Fruit fly (Drosophila melanogaster) whole organism, embryonic: ENCODE data around the gene iav.

ENCODE experiments used
- Aef1 ChIP-seq: fragments of 200-800 bp; sonication (Bioruptor generic); IDR thresholded peaks from 3 replicates; pipeline ENCODE4 v1.3.6; 2022; ENCODE audit warnings: missing biosample characterization, missing genetic modification characterization
- Atf-2 ChIP-seq: fragments of 200-800 bp; sonication (Bioruptor generic); optimal IDR thresholded peaks from 2 replicates; lab custom pipeline; 2016; ENCODE audit warnings: missing biosample characterization, missing genetic modification characterization
- Atf6 ChIP-seq: fragments of 200-800 bp; sonication (Bioruptor generic); IDR thresholded peaks from 2 replicates; pipeline ENCODE4 v1.3.6; 2022; ENCODE audit warnings: missing biosample characterization, missing genetic modification characterization
- BEAF-32 ChIP-seq: fragments of 200-800 bp; sonication (Bioruptor generic); optimal IDR thresholded peaks from 3 replicates; lab custom pipeline; 2017; ENCODE audit warnings: missing biosample characterization, missing genetic modification characterization, mild to moderate bottlenecking, moderate library complexity, missing genetic modification reagents
- Blimp-1 ChIP-seq: fragments of 200-800 bp; sonication (Bioruptor generic); optimal IDR thresholded peaks from 3 replicates; lab custom pipeline; 2018; ENCODE audit warnings: missing biosample characterization, missing genetic modification characterization, mild to moderate bottlenecking, moderate library complexity, missing genetic modification reagents
- CG10267 ChIP-seq: fragments of 200-800 bp; sonication (Bioruptor generic); optimal IDR thresholded peaks from 2 replicates; lab custom pipeline; 2018; ENCODE audit warnings: missing biosample characterization, mild to moderate bottlenecking, missing genetic modification characterization, moderate library complexity
- CG11560 ChIP-seq: fragments of 200-800 bp; sonication (Bioruptor generic); IDR thresholded peaks from 3 replicates; pipeline ENCODE4 v1.3.6; 2022; ENCODE audit warnings: missing biosample characterization, missing genetic modification characterization
- CG11723 ChIP-seq: fragments of 200-800 bp; sonication (Bioruptor generic); optimal IDR thresholded peaks from 2 replicates; lab custom pipeline; 2017; ENCODE audit warnings: missing biosample characterization, mild to moderate bottlenecking, missing genetic modification characterization
- CG12744 ChIP-seq: fragments of 200-800 bp; sonication (Bioruptor generic); optimal IDR thresholded peaks from 2 replicates; lab custom pipeline; 2016; ENCODE audit warnings: missing biosample characterization, missing genetic modification characterization
- CG13287 ChIP-seq: fragments of 200-800 bp; sonication (Bioruptor generic); IDR thresholded peaks from 2 replicates; pipeline ENCODE4 v1.3.6; 2022; ENCODE audit warnings: missing biosample characterization, missing genetic modification characterization; ENCODE audit not compliant: partially characterized antibody
- CG17359 ChIP-seq: fragments of 200-800 bp; sonication (Bioruptor generic); optimal IDR thresholded peaks from 3 replicates; lab custom pipeline; 2018; ENCODE audit warnings: missing biosample characterization, mild to moderate bottlenecking, missing genetic modification characterization, moderate library complexity
- CG2116 ChIP-seq: fragments of 200-800 bp; sonication (Bioruptor generic); optimal IDR thresholded peaks from 3 replicates; lab custom pipeline; 2018; ENCODE audit warnings: missing biosample characterization, mild to moderate bottlenecking, missing genetic modification characterization
- CG30403 ChIP-seq: fragments of 200-800 bp; sonication (Bioruptor generic); optimal IDR thresholded peaks from 3 replicates; lab custom pipeline; 2016; ENCODE audit warnings: missing biosample characterization, missing genetic modification characterization
- CG31365 ChIP-seq: fragments of 200-800 bp; sonication (Bioruptor generic); optimal IDR thresholded peaks from 2 replicates; lab custom pipeline; 2018; ENCODE audit warnings: missing biosample characterization, mild to moderate bottlenecking, missing genetic modification characterization
- CG33213 ChIP-seq: fragments of 200-800 bp; sonication (Bioruptor generic); optimal IDR thresholded peaks from 3 replicates; lab custom pipeline; 2016; ENCODE audit warnings: missing biosample characterization, missing genetic modification characterization
- CG4707 ChIP-seq: fragments of 200-800 bp; sonication (Bioruptor generic); optimal IDR thresholded peaks from 2 replicates; lab custom pipeline; 2018; ENCODE audit warnings: missing biosample characterization, mild to moderate bottlenecking, missing genetic modification characterization, moderate library complexity
- CG4730 ChIP-seq: fragments of 200-800 bp; sonication (Bioruptor generic); IDR thresholded peaks from 2 replicates; pipeline ENCODE4 v1.3.6; 2022; ENCODE audit warnings: missing biosample characterization, missing genetic modification characterization
- CG6854 ChIP-seq: fragments of 200-800 bp; sonication (Bioruptor generic); optimal IDR thresholded peaks from 3 replicates; lab custom pipeline; 2017; ENCODE audit warnings: missing biosample characterization, mild to moderate bottlenecking, missing genetic modification characterization
- CG7372 ChIP-seq: fragments of 200-800 bp; sonication (Bioruptor generic); IDR thresholded peaks from 2 replicates; pipeline ENCODE4 v1.3.6; 2022; ENCODE audit warnings: missing biosample characterization, missing genetic modification characterization
- CG8765 ChIP-seq: fragments of 200-800 bp; sonication (Bioruptor generic); IDR thresholded peaks from 2 replicates; pipeline ENCODE4 v1.3.6; 2022; ENCODE audit warnings: missing biosample characterization, missing genetic modification characterization
- Chrac-16 ChIP-seq: fragments of 200-800 bp; sonication (Bioruptor generic); optimal IDR thresholded peaks from 3 replicates; lab custom pipeline; 2016; ENCODE audit warnings: missing biosample characterization, missing genetic modification characterization
- CoRest ChIP-seq: fragments of 200-800 bp; sonication (Bioruptor generic); optimal IDR thresholded peaks from 3 replicates; lab custom pipeline; 2018; ENCODE audit warnings: missing biosample characterization, mild to moderate bottlenecking, missing genetic modification characterization, moderate library complexity
- Dip3 ChIP-seq: fragments of 200-800 bp; sonication (Bioruptor generic); optimal IDR thresholded peaks from 3 replicates; lab custom pipeline; 2016; ENCODE audit warnings: missing biosample characterization, missing genetic modification characterization
- E2f1 ChIP-seq: fragments of 200-800 bp; sonication (Bioruptor generic); IDR thresholded peaks from 2 replicates; pipeline ENCODE4 v1.3.6; 2022; ENCODE audit warnings: missing biosample characterization, missing genetic modification characterization
- HLHmδ ChIP-seq: fragments of 200-800 bp; sonication (Bioruptor generic); optimal IDR thresholded peaks from 2 replicates; lab custom pipeline; 2018; ENCODE audit warnings: missing biosample characterization, mild to moderate bottlenecking, missing genetic modification characterization, moderate library complexity
- Hand ChIP-seq: fragments of 200-800 bp; sonication (Bioruptor generic); optimal IDR thresholded peaks from 2 replicates; lab custom pipeline; 2017; ENCODE audit warnings: mild to moderate bottlenecking, missing biosample characterization, missing genetic modification reagents, missing genetic modification characterization
- Hmr ChIP-seq: fragments of 200-800 bp; sonication (Bioruptor generic); optimal IDR thresholded peaks from 3 replicates; lab custom pipeline; 2017; ENCODE audit warnings: mild to moderate bottlenecking, missing biosample characterization, missing genetic modification reagents, missing genetic modification characterization
- Jarid2 ChIP-seq: fragments of 200-800 bp; sonication (Bioruptor generic); optimal IDR thresholded peaks from 3 replicates; lab custom pipeline; 2017; ENCODE audit warnings: mild to moderate bottlenecking, missing biosample characterization, missing genetic modification reagents, missing genetic modification characterization
- Lim3 ChIP-seq: fragments of 200-800 bp; sonication (Bioruptor generic); IDR thresholded peaks from 2 replicates; pipeline ENCODE4 v1.3.6; 2022; ENCODE audit warnings: missing biosample characterization, missing genetic modification characterization
- Poxn ChIP-seq: fragments of 200-800 bp; sonication (Bioruptor generic); IDR thresholded peaks from 2 replicates; pipeline ENCODE4 v1.3.6; 2022; ENCODE audit warnings: missing biosample characterization, missing genetic modification characterization
- Sin3A ChIP-seq: fragments of >200 bp; optimal IDR thresholded peaks from 2 replicates; lab custom pipeline; 2018
- ac ChIP-seq: fragments of 200-800 bp; sonication (Bioruptor generic); optimal IDR thresholded peaks from 3 replicates; lab custom pipeline; 2017; ENCODE audit warnings: missing biosample characterization, mild to moderate bottlenecking, missing genetic modification characterization
- aop ChIP-seq: fragments of 200-800 bp; sonication (Bioruptor generic); IDR thresholded peaks from 2 replicates; pipeline ENCODE4 v1.3.6; 2022; ENCODE audit warnings: missing biosample characterization, missing genetic modification characterization
- cas ChIP-seq: fragments of 200-800 bp; sonication (Bioruptor generic); IDR thresholded peaks from 2 replicates; pipeline ENCODE4 v1.3.6; 2022; ENCODE audit warnings: missing biosample characterization, missing genetic modification characterization
- dm ChIP-seq: fragments of 200-800 bp; sonication (Bioruptor generic); optimal IDR thresholded peaks from 3 replicates; lab custom pipeline; 2016; ENCODE audit warnings: missing biosample characterization, missing genetic modification characterization
- gsb-n ChIP-seq: fragments of 200-800 bp; sonication (Bioruptor generic); optimal IDR thresholded peaks from 3 replicates; lab custom pipeline; 2018; ENCODE audit warnings: missing biosample characterization, mild to moderate bottlenecking, missing genetic modification characterization
- ind ChIP-seq: fragments of 200-800 bp; sonication (Bioruptor generic); optimal IDR thresholded peaks from 3 replicates; lab custom pipeline; 2016; ENCODE audit warnings: missing biosample characterization, missing genetic modification characterization
- inv ChIP-seq: fragments of 200-800 bp; sonication (Bioruptor generic); IDR thresholded peaks from 2 replicates; pipeline ENCODE4 v1.3.6; 2022; ENCODE audit warnings: missing biosample characterization, missing genetic modification characterization; ENCODE audit not compliant: partially characterized antibody
- jing ChIP-seq: fragments of 200-800 bp; sonication (Bioruptor generic); optimal IDR thresholded peaks from 2 replicates; lab custom pipeline; 2018; ENCODE audit warnings: missing biosample characterization, mild to moderate bottlenecking, missing genetic modification characterization
- kni ChIP-seq: fragments of 200-800 bp; sonication (Bioruptor generic); optimal IDR thresholded peaks from 3 replicates; lab custom pipeline; 2017; ENCODE audit warnings: mild to moderate bottlenecking, missing biosample characterization, missing genetic modification reagents, missing genetic modification characterization
- luna ChIP-seq: fragments of 200-800 bp; sonication (Bioruptor generic); optimal IDR thresholded peaks from 2 replicates; lab custom pipeline; 2016; ENCODE audit warnings: missing biosample characterization, missing genetic modification characterization
- nerfin-2 ChIP-seq: fragments of 200-800 bp; sonication (Bioruptor generic); IDR thresholded peaks from 2 replicates; pipeline ENCODE4 v1.3.6; 2022; ENCODE audit warnings: missing biosample characterization, missing genetic modification characterization; ENCODE audit not compliant: partially characterized antibody
- prd ChIP-seq, 3 experiments: fragments of >200 bp in 2 of 3; fragments of 200-800 bp in 1 of 3; sonication (Bioruptor generic) in 1 of 3; optimal IDR thresholded peaks in 2 of 3; IDR thresholded peaks in 1 of 3; 2 replicates in 2 of 3; 3 replicates in 1 of 3; pipeline versions ENCODE4 v1.3.6 to Lab custom; 2017 to 2022; ENCODE audit warnings: missing biosample characterization in 1 of 3, missing genetic modification characterization in 1 of 3
- rib ChIP-seq: fragments of 200-800 bp; sonication (Bioruptor generic); IDR thresholded peaks from 2 replicates; pipeline ENCODE4 v1.3.6; 2022; ENCODE audit warnings: missing biosample characterization, missing genetic modification characterization
- ro ChIP-seq: fragments of 200-800 bp; sonication (Bioruptor generic); IDR thresholded peaks from 2 replicates; pipeline ENCODE4 v1.3.6; 2022; ENCODE audit warnings: missing biosample characterization, missing genetic modification characterization
- row ChIP-seq: fragments of 200-800 bp; sonication (Bioruptor generic); IDR thresholded peaks from 3 replicates; pipeline ENCODE4 v1.3.6; 2022; ENCODE audit warnings: missing biosample characterization, missing genetic modification characterization
- sens-2 ChIP-seq: fragments of 200-800 bp; sonication (Bioruptor generic); IDR thresholded peaks from 2 replicates; pipeline ENCODE4 v1.3.6; 2022; ENCODE audit warnings: missing biosample characterization, missing genetic modification characterization
- seq ChIP-seq: fragments of 200-800 bp; sonication (Bioruptor generic); IDR thresholded peaks from 2 replicates; pipeline ENCODE4 v1.3.6; 2022; ENCODE audit warnings: missing biosample characterization, missing genetic modification characterization
- sima ChIP-seq: fragments of 200-800 bp; sonication (Bioruptor generic); optimal IDR thresholded peaks from 2 replicates; lab custom pipeline; 2016; ENCODE audit warnings: missing biosample characterization, missing genetic modification characterization
- twi ChIP-seq: fragments of 200-800 bp; optimal IDR thresholded peaks from 2 replicates; lab custom pipeline; 2019; ENCODE audit warnings: missing biosample characterization, mild to moderate bottlenecking, missing genetic modification characterization, moderate library complexity
- wdn ChIP-seq: fragments of 200-800 bp; sonication (Bioruptor generic); IDR thresholded peaks from 2 replicates; pipeline ENCODE4 v1.3.6; 2022; ENCODE audit warnings: missing biosample characterization, missing genetic modification characterization

Gene iav

dm6 chrX:6803312-6803794, 10.4 kb upstream of the iav start, which contains the start of the genes C3G and pod1 (continued):
- no peak for TF ChIP-seq gsb-n (tag; lab: Kevin White, UChicago)
- no peak for TF ChIP-seq Atf6 (GFP tag; lab: Robert Waterston, UW)
- TF ChIP-seq CG10267 (tag; lab: Kevin White, UChicago): peak; percentile 66
- TF ChIP-seq Blimp-1 (GFP tag; lab: Kevin White, UChicago): peak; percentile 22
- TF ChIP-seq cas (GFP tag; lab: Robert Waterston, UW): no peak
- TF ChIP-seq CG11723 (GFP tag; lab: Kevin White, UChicago): no peak
- peak; percentile 98 for TF ChIP-seq inv (GFP tag; lab: Robert Waterston, UW)
- no peak for TF ChIP-seq aop
- no peak for TF ChIP-seq CG17359 (tag; lab: Kevin White, UChicago)
- peak; percentile 77 for TF ChIP-seq Aef1
- peak; percentile 67; the same call in 1 of the 2 replicates for TF ChIP-seq rib
- peak; percentile 84 for TF ChIP-seq CG2116 (GFP tag; lab: Kevin White, UChicago)
- no peak for TF ChIP-seq wdn (GFP tag; lab: Robert Waterston, UW)
- peak; percentile 11 for TF ChIP-seq CG30403 (GFP tag; lab: Kevin White, UChicago)
- peak; percentile 31 for TF ChIP-seq Chrac-16 (GFP tag; lab: Kevin White, UChicago)
- no peak for TF ChIP-seq CG4730 (GFP tag; lab: Robert Waterston, UW)
- peak; percentile 6 for TF ChIP-seq Dip3
- peak; percentile 30 for TF ChIP-seq CoRest (tag; lab: Kevin White, UChicago)
- peak; percentile 99 for TF ChIP-seq BEAF-32 (GFP tag; lab: Kevin White, UChicago)
- TF ChIP-seq nerfin-2 (GFP tag; lab: Robert Waterston, UW): peak; percentile 96
- TF ChIP-seq CG13287 (GFP tag; lab: Robert Waterston, UW): peak; percentile 96
- no peak for TF ChIP-seq CG6854 (GFP tag; lab: Kevin White, UChicago)
- no peak for TF ChIP-seq CG8765 (GFP tag; lab: Robert Waterston, UW)
- TF ChIP-seq Atf-2 (GFP tag; lab: Kevin White, UChicago): no peak
- TF ChIP-seq CG12744 (GFP tag; lab: Kevin White, UChicago): no peak
- TF ChIP-seq sens-2 (GFP tag; lab: Robert Waterston, UW): no peak
- peak; percentile 19 for TF ChIP-seq Jarid2
- TF ChIP-seq twi: no peak
- no peak for TF ChIP-seq dm (GFP tag; lab: Kevin White, UChicago)
- peak; percentile 16 for TF ChIP-seq luna (GFP tag; lab: Kevin White, UChicago)
- no peak for TF ChIP-seq CG7372 (GFP tag; lab: Robert Waterston, UW)
- peak; percentile 75 for TF ChIP-seq Sin3A (lab: Kevin White, UChicago)
- no peak for TF ChIP-seq ro (GFP tag; lab: Robert Waterston, UW)
- TF ChIP-seq CG11560 (tag; lab: Robert Waterston, UW): peak; percentile 54; the same call in 2 of the 3 replicates
- no peak for TF ChIP-seq Poxn (GFP tag; lab: Robert Waterston, UW)
- TF ChIP-seq CG31365 (tag; lab: Kevin White, UChicago): no peak
- TF ChIP-seq kni (GFP tag; lab: Kevin White, UChicago): no peak
- no peak for TF ChIP-seq CG4707 (GFP tag; lab: Kevin White, UChicago)
- TF ChIP-seq Hmr (GFP tag; lab: Kevin White, UChicago): peak; percentile 59
- no peak for TF ChIP-seq prd (optimal IDR thresholded peaks at IDR 0.05; lab: Kevin White, UChicago)
- no peak for TF ChIP-seq prd (GFP tag; IDR thresholded peaks at IDR 0.05; lab: Robert Waterston, UW)
- TF ChIP-seq Hand (GFP tag; lab: Kevin White, UChicago): peak; percentile 14
- peak; percentile 71 for TF ChIP-seq CG33213
- peak; percentile 1 for TF ChIP-seq HLHmδ (GFP tag; lab: Kevin White, UChicago)
- no peak for TF ChIP-seq seq (GFP tag; lab: Robert Waterston, UW)
- TF ChIP-seq Lim3 (GFP tag; lab: Robert Waterston, UW): no peak
- TF ChIP-seq jing (GFP tag; lab: Kevin White, UChicago): no peak
- no peak for TF ChIP-seq sima (GFP tag; lab: Kevin White, UChicago)
- TF ChIP-seq ac (GFP tag; lab: Kevin White, UChicago): no peak
- TF ChIP-seq row (GFP tag; lab: Robert Waterston, UW): peak; percentile 71
- TF ChIP-seq E2f1 (GFP tag; lab: Robert Waterston, UW): no peak
- TF ChIP-seq ind (GFP tag; lab: Kevin White, UChicago): peak; percentile 17
